Worm (Caenorhabditis elegans): ENCODE measurements around the gene fbxb-115.
A peak's percentile ranks its signal among the peaks of the same experiment; 100 is the strongest.

fbxb-115 gene

DNA sequence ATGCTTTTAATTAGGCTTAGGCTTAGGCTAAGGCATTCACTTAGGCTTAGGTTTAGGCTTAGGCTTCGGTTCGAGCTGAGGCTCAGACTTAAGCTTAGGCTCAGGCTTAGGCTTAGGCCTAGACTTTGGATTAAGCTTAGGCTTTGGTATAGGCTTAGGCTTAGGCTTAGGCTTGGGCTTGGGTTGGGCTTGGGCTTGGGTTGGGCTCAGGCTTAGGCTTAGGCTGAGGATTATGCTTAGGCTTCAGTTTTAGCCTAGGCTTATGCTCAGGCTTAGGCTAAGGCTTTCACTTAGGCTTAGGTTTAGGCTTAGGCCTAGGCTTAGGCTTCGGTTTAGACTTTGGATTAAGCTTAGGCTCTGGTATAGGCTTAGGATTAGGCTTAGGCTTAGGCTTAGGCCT lies 8.9 kb downstream of the fbxb-115 start:
- TF ChIP-seq tbx-11 (GFP tag; IDR thresholded peaks at IDR 0.05), result no peak
- peak; percentile 95 for TF ChIP-seq ceh-36 (tag; optimal IDR thresholded peaks at IDR 0.05)
- TF ChIP-seq hmg-4 (GFP tag; optimal IDR thresholded peaks at IDR 0.05), result no peak

DNA sequence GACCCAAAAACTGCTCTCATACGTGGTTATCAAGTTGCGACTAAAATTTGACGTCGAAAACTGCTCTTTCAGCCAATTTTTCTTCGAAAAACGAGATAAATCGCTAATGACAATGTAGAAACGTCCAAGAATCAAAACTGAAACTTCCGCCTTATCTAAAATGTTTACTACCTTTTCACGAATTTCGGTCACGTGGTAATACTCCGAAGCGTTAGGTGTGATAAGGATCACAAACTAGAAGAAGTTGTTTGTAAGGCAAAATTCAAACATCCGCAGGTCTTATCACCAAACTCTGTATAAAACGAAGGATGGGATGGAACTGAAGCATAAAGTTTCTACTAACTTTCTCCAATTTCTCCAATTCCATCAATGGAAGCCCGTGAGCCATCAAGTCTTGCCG lies 9.6 kb downstream of the fbxb-115 start, which contains the start of gene sqst-3:
sqst-3 (plus strand) TSS at position 370 of the 400 bp plus-strand sequence.
- TF ChIP-seq flt-1 (GFP tag; IDR thresholded peaks at IDR 0.05), result no peak
- no peak for TF ChIP-seq tbx-11 (GFP tag; IDR thresholded peaks at IDR 0.05)
- no peak for TF ChIP-seq hnd-1 (tag; optimal IDR thresholded peaks at IDR 0.05)
- TF ChIP-seq ceh-36 (tag; optimal IDR thresholded peaks at IDR 0.05), result no peak
- TF ChIP-seq ama-1 (optimal IDR thresholded peaks at IDR 0.05), result no peak
- no peak for TF ChIP-seq sea-1 (GFP tag; conservative IDR thresholded peaks at IDR 0.05)
- no peak for TF ChIP-seq ceh-13 (GFP tag; optimal IDR thresholded peaks at IDR 0.05)
- TF ChIP-seq B0310.2 (tag; optimal IDR thresholded peaks at IDR 0.05), result no peak
- no peak for TF ChIP-seq ets-7 (tag; optimal IDR thresholded peaks at IDR 0.05)
- no peak for TF ChIP-seq aly-1 (tag; optimal IDR thresholded peaks at IDR 0.05)
- TF ChIP-seq scrt-1 (GFP tag; IDR thresholded peaks at IDR 0.05), result no peak
- TF ChIP-seq F13C5.2 (tag; optimal IDR thresholded peaks at IDR 0.05), result no peak
- no peak for TF ChIP-seq hmbx-1 (tag; optimal IDR thresholded peaks at IDR 0.05)
- no peak for TF ChIP-seq tbx-37 (GFP tag; conservative IDR thresholded peaks at IDR 0.05)

DNA sequence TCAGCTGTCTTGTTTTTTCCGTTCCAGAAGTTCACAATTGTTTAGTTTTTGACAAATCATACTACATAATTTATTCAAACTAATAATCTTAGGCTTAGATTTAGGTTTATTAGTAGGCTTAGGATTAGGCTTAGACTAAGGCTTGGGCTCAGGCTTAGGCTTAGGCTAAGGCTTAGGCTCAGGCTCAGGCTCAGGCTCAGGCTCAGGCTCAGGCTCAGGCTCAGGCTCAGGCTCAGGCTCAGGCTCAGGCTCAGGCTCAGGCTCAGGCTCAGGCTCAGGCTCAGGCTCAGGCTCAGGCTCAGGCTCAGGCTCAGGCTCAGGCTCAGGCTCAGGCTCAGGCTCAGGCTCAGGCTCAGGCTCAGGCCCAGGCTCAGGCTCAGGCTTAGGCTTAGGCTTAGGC lies 11.1 kb downstream of the fbxb-115 start:
- TF ChIP-seq ceh-36 (tag; optimal IDR thresholded peaks at IDR 0.05), result peak; percentile 20

DNA sequence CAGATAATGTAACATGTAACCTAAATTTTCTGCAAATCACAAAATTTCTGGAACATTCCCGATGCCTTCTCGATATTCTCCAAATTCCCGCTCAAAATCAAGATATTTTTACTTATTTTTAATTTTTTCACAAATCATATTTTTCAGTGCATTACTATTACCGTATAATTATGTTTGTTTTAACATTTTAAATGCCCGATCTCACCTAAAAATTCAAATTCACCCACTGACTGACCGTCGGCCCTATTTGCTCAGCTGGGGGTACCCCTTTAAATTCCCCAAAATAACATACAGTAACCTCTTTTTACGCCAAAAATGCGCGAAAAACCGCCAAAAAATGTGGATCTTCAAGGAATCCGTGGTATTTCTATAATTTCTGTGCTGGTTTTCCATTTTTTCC lies 22.4 kb downstream of the fbxb-115 start, which contains the start of gene oac-49:
oac-49 (plus strand) TSS at position 301 of the 400 bp plus-strand sequence.
- no peak for TF ChIP-seq ets-7 (tag; optimal IDR thresholded peaks at IDR 0.05)
- no peak for TF ChIP-seq hmbx-1 (tag; optimal IDR thresholded peaks at IDR 0.05)
- TF ChIP-seq pes-1 (GFP tag; IDR thresholded peaks at IDR 0.05), result no peak
- no peak for TF ChIP-seq ama-1 (optimal IDR thresholded peaks at IDR 0.05)
- TF ChIP-seq aly-1 (tag; optimal IDR thresholded peaks at IDR 0.05), result no peak
- TF ChIP-seq ceh-36 (tag; optimal IDR thresholded peaks at IDR 0.05), result no peak
- no peak for TF ChIP-seq flt-1 (GFP tag; IDR thresholded peaks at IDR 0.05)
- no peak for TF ChIP-seq tbx-11 (GFP tag; IDR thresholded peaks at IDR 0.05)
- no peak for TF ChIP-seq ceh-13 (GFP tag; optimal IDR thresholded peaks at IDR 0.05)
- no peak for TF ChIP-seq hmg-4 (GFP tag; optimal IDR thresholded peaks at IDR 0.05)
- no peak for TF ChIP-seq tbx-37 (GFP tag; conservative IDR thresholded peaks at IDR 0.05)

DNA sequence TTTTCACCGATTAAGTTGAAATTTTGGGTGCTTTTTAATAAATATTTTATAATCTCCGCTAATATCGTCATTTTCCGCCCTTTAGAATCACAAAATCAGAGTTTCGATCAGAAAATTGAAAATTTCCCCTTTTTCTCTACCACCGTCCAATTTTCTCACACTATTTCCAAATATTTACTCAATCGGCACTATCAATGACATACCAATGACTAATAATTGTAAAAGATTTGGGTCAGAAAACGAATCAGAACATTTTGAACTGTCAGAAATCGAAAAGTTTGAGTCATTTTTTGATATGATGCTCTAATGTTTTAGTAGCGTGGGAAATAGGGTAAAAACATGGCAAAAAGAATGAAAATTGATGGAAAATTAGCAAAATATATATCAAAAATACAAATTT lies 22.9 kb downstream of the fbxb-115 start, which contains the start of gene srr-2:
srr-2 (minus strand) TSS at position 73 of the 400 bp plus-strand sequence.
- TF ChIP-seq sea-1 (GFP tag; conservative IDR thresholded peaks at IDR 0.05) (no peak), hmbx-1 (tag; optimal IDR thresholded peaks at IDR 0.05) (no peak), ets-7 (tag; optimal IDR thresholded peaks at IDR 0.05) (no peak), B0310.2 (tag; optimal IDR thresholded peaks at IDR 0.05) (no peak), aly-1 (tag; optimal IDR thresholded peaks at IDR 0.05) (no peak)

DNA sequence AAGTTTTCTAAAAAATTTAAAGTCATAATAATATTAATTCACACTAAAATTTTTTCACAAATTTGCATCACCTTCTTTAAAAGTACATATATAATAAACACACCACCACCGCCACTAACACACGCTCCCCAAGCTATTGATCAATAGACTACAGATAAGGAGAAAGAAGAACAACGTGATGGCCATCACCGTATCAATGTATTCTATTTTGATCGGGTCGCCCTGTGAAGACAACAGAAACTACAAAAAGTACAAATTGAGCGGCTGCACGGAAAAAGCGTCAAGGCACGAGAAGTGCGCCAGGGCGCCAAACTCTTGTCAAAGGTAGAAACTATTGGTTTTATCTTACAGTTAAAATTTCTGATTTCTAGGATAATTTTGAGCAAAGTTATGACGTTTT lies 27.7 kb downstream of the fbxb-115 start:
- TF ChIP-seq ceh-36 (tag; optimal IDR thresholded peaks at IDR 0.05) (no peak), ama-1 (optimal IDR thresholded peaks at IDR 0.05) (no peak), pes-1 (GFP tag; IDR thresholded peaks at IDR 0.05) (no peak), tbx-37 (GFP tag; conservative IDR thresholded peaks at IDR 0.05) (no peak), ets-7 (tag; optimal IDR thresholded peaks at IDR 0.05) (no peak), hnd-1 (tag; optimal IDR thresholded peaks at IDR 0.05) (no peak), flt-1 (GFP tag; IDR thresholded peaks at IDR 0.05) (no peak), aly-1 (tag; optimal IDR thresholded peaks at IDR 0.05) (no peak), scrt-1 (GFP tag; IDR thresholded peaks at IDR 0.05) (no peak), ceh-13 (GFP tag; optimal IDR thresholded peaks at IDR 0.05) (no peak), B0310.2 (tag; optimal IDR thresholded peaks at IDR 0.05) (no peak), tbx-11 (GFP tag; IDR thresholded peaks at IDR 0.05) (no peak), F13C5.2 (tag; optimal IDR thresholded peaks at IDR 0.05) (no peak), tra-4 (tag; optimal IDR thresholded peaks at IDR 0.05) (no peak)

DNA sequence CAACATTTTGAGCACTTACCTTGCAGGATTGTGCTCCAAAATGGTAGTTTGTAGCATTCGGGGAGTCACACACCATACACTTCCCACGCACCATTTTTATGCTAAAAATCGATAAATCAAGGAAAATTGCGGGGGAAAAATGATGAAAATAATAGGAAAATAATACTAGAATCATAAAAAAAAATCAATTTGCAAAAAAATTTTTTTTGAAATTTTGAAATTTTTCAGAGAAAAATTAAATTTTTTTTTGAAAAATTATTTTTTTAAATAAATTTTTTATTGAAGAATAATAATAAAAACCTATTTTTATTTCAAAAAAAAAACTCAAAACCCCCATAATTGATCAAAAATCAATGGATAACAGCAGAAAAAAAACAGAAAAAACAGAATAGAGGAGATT lies 28.2 kb downstream of the fbxb-115 start, which contains the start of gene nhr-79:
nhr-79 (minus strand) TSS at position 101 of the 400 bp plus-strand sequence.
- TF ChIP-seq flt-1 (GFP tag; IDR thresholded peaks at IDR 0.05) (no peak), ets-7 (tag; optimal IDR thresholded peaks at IDR 0.05) (no peak), sea-1 (GFP tag; conservative IDR thresholded peaks at IDR 0.05) (no peak), B0310.2 (tag; optimal IDR thresholded peaks at IDR 0.05) (no peak), ceh-13 (GFP tag; optimal IDR thresholded peaks at IDR 0.05) (no peak), pes-1 (GFP tag; IDR thresholded peaks at IDR 0.05) (no peak), tbx-11 (GFP tag; IDR thresholded peaks at IDR 0.05) (no peak), tbx-37 (GFP tag; conservative IDR thresholded peaks at IDR 0.05) (no peak), ama-1 (optimal IDR thresholded peaks at IDR 0.05) (no peak), scrt-1 (GFP tag; IDR thresholded peaks at IDR 0.05) (no peak), hmg-4 (GFP tag; optimal IDR thresholded peaks at IDR 0.05) (no peak), F13C5.2 (tag; optimal IDR thresholded peaks at IDR 0.05) (no peak), ceh-36 (tag; optimal IDR thresholded peaks at IDR 0.05) (no peak), aly-1 (tag; optimal IDR thresholded peaks at IDR 0.05) (no peak), hnd-1 (tag; optimal IDR thresholded peaks at IDR 0.05) (no peak)

DNA sequence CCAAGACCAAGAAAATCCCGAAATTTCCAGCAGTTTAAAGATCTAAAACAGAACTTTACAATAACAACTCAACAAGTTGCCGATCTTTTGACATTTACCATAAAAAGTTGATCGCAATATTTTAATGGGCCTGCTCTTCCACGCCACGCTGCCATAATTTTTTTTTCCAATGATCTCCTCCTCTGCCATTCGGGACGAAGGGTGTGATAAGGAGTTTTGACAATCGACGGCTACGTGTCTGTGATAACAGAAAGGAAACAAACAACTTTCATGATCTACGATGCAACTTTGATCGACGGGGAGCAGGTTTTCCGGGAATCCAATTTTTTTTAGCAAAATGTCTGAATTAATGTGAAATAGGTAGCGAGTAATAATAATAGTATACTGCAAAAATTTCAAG lies 33.1 kb downstream of the fbxb-115 start:
- TF ChIP-seq scrt-1 (GFP tag; IDR thresholded peaks at IDR 0.05) (no peak), ceh-36 (tag; optimal IDR thresholded peaks at IDR 0.05) (no peak), hmg-4 (GFP tag; optimal IDR thresholded peaks at IDR 0.05) (no peak), F13C5.2 (tag; optimal IDR thresholded peaks at IDR 0.05) (no peak), ets-7 (tag; optimal IDR thresholded peaks at IDR 0.05) (no peak), pes-1 (GFP tag; IDR thresholded peaks at IDR 0.05) (no peak), ama-1 (optimal IDR thresholded peaks at IDR 0.05) (no peak), sea-1 (GFP tag; conservative IDR thresholded peaks at IDR 0.05) (no peak), flt-1 (GFP tag; IDR thresholded peaks at IDR 0.05) (no peak), tbx-37 (GFP tag; conservative IDR thresholded peaks at IDR 0.05) (no peak), tra-4 (tag; optimal IDR thresholded peaks at IDR 0.05) (no peak)

Data from whole organism, early embryonic.